Worm (Caenorhabditis elegans): Measurements from ENCODE around the gene ceh-31.

DNA sequence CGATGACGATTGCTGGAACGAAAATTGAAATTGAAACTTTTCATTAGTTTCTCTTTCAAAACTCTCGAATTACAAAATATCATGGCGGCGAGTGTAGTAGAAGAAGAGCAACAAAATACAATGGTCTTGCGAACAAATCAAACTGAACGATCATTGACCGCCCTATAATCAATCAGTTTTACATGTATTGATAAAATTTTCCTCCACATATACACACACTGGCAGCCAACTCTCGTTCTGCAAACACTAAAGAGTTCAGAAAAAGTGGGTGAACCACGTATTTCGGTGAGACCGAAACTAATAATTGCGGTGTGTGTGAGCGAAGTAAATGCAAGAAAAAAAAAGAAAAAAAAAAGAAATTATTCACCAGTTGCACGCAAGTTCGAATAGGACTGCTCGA is 23.0 kb downstream of the ceh-31 start:
- TF ChIP-seq ceh-82 (tag; optimal IDR thresholded peaks at IDR 0.05) (no peak), unc-62 (GFP tag; optimal IDR thresholded peaks at IDR 0.05 in 1 of 2) (no peak), unc-62 (tag; optimal IDR thresholded peaks at IDR 0.05) (no peak), nhr-237 (tag; optimal IDR thresholded peaks at IDR 0.05) (no peak), ceh-32 (tag; optimal IDR thresholded peaks at IDR 0.05; ENCODE audit: poor library complexity) (no peak), mep-1 (tag; optimal IDR thresholded peaks at IDR 0.05) (no peak), fos-1 (tag; optimal IDR thresholded peaks at IDR 0.05) (no peak), snpc-1.2 (GFP tag; IDR thresholded peaks at IDR 0.05) (no peak)
